Worm (Caenorhabditis elegans) whole organism, young adult: ENCODE data around the gene sgk-1.

Experiments used
- B0261.1 ChIP-seq: sonication (generic microtip); optimal IDR thresholded peaks from 2 replicates; lab custom pipeline; 2016; ENCODE audit warnings: mild to moderate bottlenecking, missing genetic modification characterization, moderate library complexity, missing compliant biosample characterization
- D2030.7 ChIP-seq: fragments of 200-800 bp; sonication (Bioruptor generic); IDR thresholded peaks from 2 replicates; pipeline ENCODE4 v1.3.6; 2022; ENCODE audit warnings: missing genetic modification reagents, missing genetic modification characterization, missing compliant biosample characterization
- F10E7.11 ChIP-seq: sonication (generic microtip); optimal IDR thresholded peaks from 2 replicates; lab custom pipeline; 2017; ENCODE audit warnings: mild to moderate bottlenecking, missing genetic modification characterization, moderate library complexity, missing compliant biosample characterization
- F22D6.2 ChIP-seq: sonication (generic microtip); optimal IDR thresholded peaks from 2 replicates; lab custom pipeline; 2016; ENCODE audit warnings: mild to moderate bottlenecking, missing genetic modification characterization, missing compliant biosample characterization
- F57A8.1 ChIP-seq: fragments of 200-800 bp; sonication (Bioruptor generic); optimal IDR thresholded peaks from 2 replicates; lab custom pipeline; 2018; ENCODE audit warnings: mild to moderate bottlenecking, missing genetic modification characterization, moderate library complexity, missing compliant biosample characterization
- Y79H2A.3 ChIP-seq: fragments of 200-800 bp; sonication (Bioruptor generic); conservative IDR thresholded peaks from 2 replicates; pipeline ENCODE4 v1.3.6; 2022; ENCODE audit warnings: missing genetic modification reagents, missing genetic modification characterization, missing compliant biosample characterization
- Y95B8A.8 ChIP-seq: fragments of 200-800 bp; sonication (Bioruptor generic); IDR thresholded peaks from 2 replicates; pipeline ENCODE4 v1.3.6; 2022; ENCODE audit warnings: missing genetic modification reagents, missing genetic modification characterization, missing compliant biosample characterization
- akir-1 ChIP-seq: fragments of 200-800 bp; sonication (Bioruptor generic); optimal IDR thresholded peaks from 2 replicates; lab custom pipeline; 2018; ENCODE audit warnings: mild to moderate bottlenecking, missing genetic modification characterization, moderate library complexity, missing compliant biosample characterization
- ama-1 ChIP-seq, 3 experiments: fragments of 150-350 bp in 1 of 3; sonication (generic microtip) in 2 of 3; optimal IDR thresholded peaks; 2 replicates each; lab custom pipeline; 2014 to 2018; ENCODE audit warnings: missing biosample characterization in 2 of 3, missing genetic modification characterization in 2 of 3, missing genetic modification reagents in 2 of 3
- athp-1 ChIP-seq: sonication (generic microtip); optimal IDR thresholded peaks from 2 replicates; lab custom pipeline; 2017; ENCODE audit warnings: mild to moderate bottlenecking, missing genetic modification characterization, missing compliant biosample characterization
- attf-3 ChIP-seq: fragments of 200-800 bp; sonication (Bioruptor generic); conservative IDR thresholded peaks from 2 replicates; pipeline ENCODE4 v1.3.6; 2022; ENCODE audit warnings: missing genetic modification reagents, missing genetic modification characterization, missing compliant biosample characterization
- cebp-1 ChIP-seq, 2 experiments: fragments of 200-800 bp in 1 of 2; sonication (Bioruptor generic) in 1 of 2; sonication (generic microtip) in 1 of 2; IDR thresholded peaks in 1 of 2; optimal IDR thresholded peaks in 1 of 2; 2 replicates each; pipeline versions ENCODE4 v1.3.6 to Lab custom; 2017 to 2022; ENCODE audit warnings: missing compliant biosample characterization in 2 of 2, missing genetic modification characterization in 2 of 2, mild to moderate bottlenecking in 1 of 2, missing genetic modification reagents in 1 of 2, moderate library complexity in 1 of 2
- ceh-58 ChIP-seq: fragments of 200-800 bp; sonication (Bioruptor generic); IDR thresholded peaks from 2 replicates; pipeline ENCODE4 v1.3.6; 2022; ENCODE audit warnings: missing genetic modification characterization, missing compliant biosample characterization
- ceh-79 ChIP-seq: sonication (generic microtip); optimal IDR thresholded peaks from 2 replicates; lab custom pipeline; 2017; ENCODE audit warnings: mild to moderate bottlenecking, missing genetic modification characterization, missing compliant biosample characterization
- chd-7 ChIP-seq: sonication (generic microtip); optimal IDR thresholded peaks from 2 replicates; lab custom pipeline; 2016; ENCODE audit warnings: mild to moderate bottlenecking, missing genetic modification characterization, moderate library complexity, missing compliant biosample characterization
- die-1 ChIP-seq: sonication (generic microtip); optimal IDR thresholded peaks from 2 replicates; lab custom pipeline; 2016; ENCODE audit warnings: missing genotype, mild to moderate bottlenecking, missing genetic modification characterization, missing compliant biosample characterization
- efl-1 ChIP-seq: fragments of 150-350 bp; optimal IDR thresholded peaks from 2 replicates; lab custom pipeline; 2014; ENCODE audit warnings: missing biosample characterization, missing genetic modification reagents, missing genetic modification characterization
- egrh-3 ChIP-seq: fragments of 200-800 bp; sonication (Bioruptor generic); IDR thresholded peaks from 2 replicates; pipeline ENCODE4 v1.3.6; 2022; ENCODE audit warnings: missing genetic modification reagents, missing genetic modification characterization, missing compliant biosample characterization
- ets-4 ChIP-seq: fragments of 200-800 bp; sonication (Bioruptor generic); optimal IDR thresholded peaks from 2 replicates; lab custom pipeline; 2018; ENCODE audit warnings: mild to moderate bottlenecking, missing genetic modification characterization, missing compliant biosample characterization
- him-1 ChIP-seq: sonication (generic microtip); optimal IDR thresholded peaks from 2 replicates; lab custom pipeline; 2016; ENCODE audit warnings: missing genotype, missing genetic modification reagents, missing genetic modification characterization, missing compliant biosample characterization
- hlh-12 ChIP-seq: sonication (generic microtip); optimal IDR thresholded peaks from 2 replicates; lab custom pipeline; 2016; ENCODE audit warnings: missing genetic modification characterization, missing compliant biosample characterization
- hlh-26 ChIP-seq: fragments of 200-800 bp; sonication (Bioruptor generic); conservative IDR thresholded peaks from 2 replicates; pipeline ENCODE4 v1.3.6; 2022; ENCODE audit warnings: missing genetic modification reagents, missing genetic modification characterization, missing compliant biosample characterization
- hmg-1.2 ChIP-seq: fragments of 200-800 bp; sonication (Bioruptor generic); IDR thresholded peaks from 2 replicates; pipeline ENCODE4 v1.3.6; 2022; ENCODE audit warnings: missing genetic modification reagents, missing genetic modification characterization, missing compliant biosample characterization
- hmg-20 ChIP-seq: fragments of 200-800 bp; sonication (Bioruptor generic); IDR thresholded peaks from 2 replicates; pipeline ENCODE4 v1.3.6; 2022; ENCODE audit warnings: missing genetic modification reagents, missing genetic modification characterization, missing compliant biosample characterization
- lag-1 ChIP-seq: fragments of 200-800 bp; sonication (Bioruptor generic); IDR thresholded peaks from 2 replicates; pipeline ENCODE4 v1.3.6; 2022; ENCODE audit warnings: missing genetic modification reagents, missing genetic modification characterization, missing compliant biosample characterization
- let-526 ChIP-seq: fragments of 200-800 bp; sonication (Bioruptor generic); IDR thresholded peaks from 2 replicates; pipeline ENCODE4 v1.3.6; 2022; ENCODE audit warnings: missing genetic modification reagents, missing genetic modification characterization, missing compliant biosample characterization
- lsl-1 ChIP-seq: fragments of 200-800 bp; sonication (Bioruptor generic); optimal IDR thresholded peaks from 2 replicates; lab custom pipeline; 2018; ENCODE audit warnings: mild to moderate bottlenecking, missing genetic modification characterization, moderate library complexity, missing compliant biosample characterization
- madf-6 ChIP-seq: fragments of 200-800 bp; sonication (Bioruptor generic); IDR thresholded peaks from 2 replicates; pipeline ENCODE4 v1.3.6; 2022; ENCODE audit warnings: missing genetic modification reagents, missing genetic modification characterization, missing compliant biosample characterization
- mcd-1 ChIP-seq: fragments of 200-800 bp; sonication (Bioruptor generic); IDR thresholded peaks from 2 replicates; pipeline ENCODE4 v1.3.6; 2022; ENCODE audit warnings: missing genetic modification reagents, missing genetic modification characterization, missing compliant biosample characterization
- mel-28 ChIP-seq: sonication (generic microtip); optimal IDR thresholded peaks from 2 replicates; lab custom pipeline; 2016; ENCODE audit warnings: borderline replicate concordance, mild to moderate bottlenecking, missing genetic modification characterization, missing compliant biosample characterization
- mxl-1 ChIP-seq: sonication (generic microtip); optimal IDR thresholded peaks from 2 replicates; lab custom pipeline; 2016; ENCODE audit warnings: missing genetic modification characterization, missing compliant biosample characterization
- nfya-2 ChIP-seq: fragments of 200-800 bp; sonication (Bioruptor generic); IDR thresholded peaks from 2 replicates; pipeline ENCODE4 v1.3.6; 2022; ENCODE audit warnings: missing genetic modification reagents, missing genetic modification characterization, missing compliant biosample characterization
- nhr-179 ChIP-seq: sonication (generic microtip); optimal IDR thresholded peaks from 2 replicates; lab custom pipeline; 2016; ENCODE audit warnings: mild to moderate bottlenecking, missing genetic modification characterization, missing compliant biosample characterization
- nhr-27 ChIP-seq: fragments of 200-800 bp; sonication (Bioruptor generic); optimal IDR thresholded peaks from 2 replicates; lab custom pipeline; 2018; ENCODE audit warnings: mild to moderate bottlenecking, missing genetic modification characterization, moderate library complexity, missing compliant biosample characterization
- nhr-80 ChIP-seq: sonication (generic microtip); optimal IDR thresholded peaks from 2 replicates; lab custom pipeline; 2016; ENCODE audit warnings: missing genetic modification characterization, missing compliant biosample characterization
- nhr-90 ChIP-seq: sonication (generic microtip); optimal IDR thresholded peaks from 2 replicates; lab custom pipeline; 2016; ENCODE audit warnings: missing genotype, mild to moderate bottlenecking, missing genetic modification characterization, missing compliant biosample characterization
- rcor-1 ChIP-seq: fragments of 200-800 bp; sonication (Bioruptor generic); IDR thresholded peaks from 2 replicates; pipeline ENCODE4 v1.3.6; 2022; ENCODE audit warnings: missing genetic modification reagents, missing genetic modification characterization, missing compliant biosample characterization
- rec-8 ChIP-seq, 2 experiments: sonication (generic microtip); optimal IDR thresholded peaks; 2 replicates each; lab custom pipeline; 2016; ENCODE audit warnings: mild to moderate bottlenecking in 2 of 2, missing genetic modification characterization in 2 of 2, missing genetic modification reagents in 2 of 2, missing genotype in 2 of 2, missing biosample characterization in 1 of 2, missing compliant biosample characterization in 1 of 2, moderate library complexity in 1 of 2
- sea-2 ChIP-seq: fragments of 200-800 bp; sonication (Bioruptor generic); IDR thresholded peaks from 2 replicates; pipeline ENCODE4 v1.3.6; 2022; ENCODE audit warnings: missing genetic modification characterization, missing compliant biosample characterization
- snpc-1.1 ChIP-seq: sonication (generic microtip); optimal IDR thresholded peaks from 2 replicates; lab custom pipeline; 2017; ENCODE audit warnings: missing genetic modification characterization, mild to moderate bottlenecking, missing compliant biosample characterization, antibody characterized with exemption, moderate library complexity, missing genotype, missing genetic modification reagents; ENCODE audit not compliant: insufficient read depth
- snpc-3.4 ChIP-seq: sonication (generic microtip); optimal IDR thresholded peaks from 2 replicates; lab custom pipeline; 2017; ENCODE audit warnings: missing genetic modification characterization, mild to moderate bottlenecking, missing compliant biosample characterization, antibody characterized with exemption, moderate library complexity, missing genotype, missing genetic modification reagents
- snpc-4 ChIP-seq, 5 experiments: fragments of 150-350 bp in 1 of 5; sonication (generic microtip) in 4 of 5; optimal IDR thresholded peaks; 2 replicates each; lab custom pipeline; 2014 to 2018; ENCODE audit warnings: missing genetic modification characterization in 5 of 5, missing biosample characterization in 3 of 5, antibody characterized with exemption in 2 of 5, mild to moderate bottlenecking in 2 of 5, missing compliant biosample characterization in 2 of 5, missing genotype in 2 of 5, moderate library complexity in 2 of 5, missing genetic modification reagents in 1 of 5
- unc-130 ChIP-seq: sonication (generic microtip); optimal IDR thresholded peaks from 2 replicates; lab custom pipeline; 2016; ENCODE audit warnings: missing genetic modification reagents, missing genetic modification characterization, missing compliant biosample characterization
- xnd-1 ChIP-seq: sonication (generic microtip); optimal IDR thresholded peaks from 2 replicates; lab custom pipeline; 2016; ENCODE audit warnings: missing genotype, missing genetic modification reagents, missing genetic modification characterization, missing compliant biosample characterization
- zfh-2 ChIP-seq: fragments of 200-800 bp; sonication (Bioruptor generic); conservative IDR thresholded peaks from 2 replicates; pipeline ENCODE4 v1.3.6; 2022; ENCODE audit warnings: missing genetic modification reagents, missing genetic modification characterization, missing compliant biosample characterization
- ztf-18 ChIP-seq: sonication (generic microtip); optimal IDR thresholded peaks from 2 replicates; lab custom pipeline; 2016; ENCODE audit warnings: missing genotype, mild to moderate bottlenecking, missing genetic modification characterization, missing compliant biosample characterization
- ztf-3 ChIP-seq: fragments of 200-800 bp; sonication (Bioruptor generic); optimal IDR thresholded peaks from 2 replicates; lab custom pipeline; 2018; ENCODE audit warnings: mild to moderate bottlenecking, missing genetic modification characterization, missing compliant biosample characterization
- ztf-6 ChIP-seq: fragments of 200-800 bp; sonication (Bioruptor generic); IDR thresholded peaks from 2 replicates; pipeline ENCODE4 v1.3.6; 2022; ENCODE audit warnings: missing genetic modification reagents, missing genetic modification characterization, missing compliant biosample characterization

The sgk-1 gene

ce11 chrX:16205880-16206279 lies 56.0 kb downstream of the sgk-1 start:
- TF ChIP-seq Y95B8A.8 (GFP tag; lab: Robert Waterston, UW): no peak
- no peak for TF ChIP-seq athp-1 (tag; lab: Kevin White, UChicago)
- TF ChIP-seq die-1 (tag; lab: Kevin White, UChicago): no peak
- TF ChIP-seq nhr-90 (tag; lab: Kevin White, UChicago): no peak
- TF ChIP-seq unc-130 (GFP tag; lab: Kevin White, UChicago): no peak
- no peak for TF ChIP-seq nhr-27
- TF ChIP-seq B0261.1: peak; percentile 54
- TF ChIP-seq hmg-1.2 (GFP tag; lab: Robert Waterston, UW): peak; percentile 40
- no peak for TF ChIP-seq ets-4 (GFP tag; lab: Kevin White, UChicago)
- TF ChIP-seq lag-1 (GFP tag; lab: Robert Waterston, UW): no peak
- TF ChIP-seq xnd-1 (tag; lab: Kevin White, UChicago): no peak
- TF ChIP-seq mcd-1: no peak
- TF ChIP-seq akir-1 (GFP tag; lab: Kevin White, UChicago): no peak
- TF ChIP-seq efl-1 (GFP tag; lab: Kevin White, UChicago): no peak
- no peak for TF ChIP-seq mel-28
- TF ChIP-seq madf-6: no peak
- TF ChIP-seq rcor-1 (GFP tag; lab: Robert Waterston, UW): 0 out of 2 replicates have a peak, but pooled peaks have one; percentile 30
- no peak for TF ChIP-seq nhr-179
- TF ChIP-seq snpc-1.1 (tag; lab: Kevin White, UChicago): no peak
- no peak for TF ChIP-seq lsl-1 (GFP tag; lab: Kevin White, UChicago)
- TF ChIP-seq Y79H2A.3: no peak
- TF ChIP-seq hlh-12 (tag; lab: Kevin White, UChicago): no peak
- TF ChIP-seq snpc-3.4 (tag; lab: Kevin White, UChicago): no peak
- TF ChIP-seq D2030.7: no peak
- TF ChIP-seq hlh-26 (GFP tag; lab: Robert Waterston, UW): no peak
- TF ChIP-seq rec-8 (tag; optimal IDR thresholded peaks at IDR 0.05; lab: Kevin White, UChicago): no peak
- TF ChIP-seq F10E7.11 (tag; lab: Kevin White, UChicago): no peak
- no peak for TF ChIP-seq egrh-3
- TF ChIP-seq chd-7 (tag; lab: Kevin White, UChicago): no peak
- TF ChIP-seq ztf-18 (tag; lab: Kevin White, UChicago): no peak
- TF ChIP-seq sea-2 (GFP tag; lab: Robert Waterston, UW): no peak
- no peak for TF ChIP-seq mxl-1 (tag; lab: Kevin White, UChicago)
- TF ChIP-seq F22D6.2 (tag; lab: Kevin White, UChicago): no peak
- peak; percentile 80 for TF ChIP-seq nhr-80 (tag; lab: Kevin White, UChicago)
- no peak for TF ChIP-seq let-526 (GFP tag; lab: Robert Waterston, UW)
- no peak for TF ChIP-seq cebp-1 (GFP tag; IDR thresholded peaks at IDR 0.05; lab: Robert Waterston, UW)
- TF ChIP-seq cebp-1 (tag; optimal IDR thresholded peaks at IDR 0.05; lab: Kevin White, UChicago): peak; percentile 77
- TF ChIP-seq hmg-20 (GFP tag; lab: Robert Waterston, UW): no peak
- TF ChIP-seq ama-1 (optimal IDR thresholded peaks at IDR 0.05; lab: Kevin White, UChicago): no peak
- TF ChIP-seq ama-1 (GFP tag; optimal IDR thresholded peaks at IDR 0.05; lab: Kevin White, UChicago): no peak
- no peak for TF ChIP-seq ztf-6 (GFP tag; lab: Robert Waterston, UW)
- TF ChIP-seq ceh-58 (GFP tag; lab: Robert Waterston, UW): no peak
- TF ChIP-seq attf-3 (GFP tag; lab: Robert Waterston, UW): no peak
- TF ChIP-seq ceh-79: no peak
- TF ChIP-seq zfh-2 (GFP tag; lab: Robert Waterston, UW): no peak
- no peak for TF ChIP-seq F57A8.1 (GFP tag; lab: Kevin White, UChicago)
- no peak for TF ChIP-seq ztf-3 (GFP tag; lab: Kevin White, UChicago)
- TF ChIP-seq snpc-4 (GFP tag; optimal IDR thresholded peaks at IDR 0.05; lab: Kevin White, UChicago): no peak
- TF ChIP-seq snpc-4 (tag; optimal IDR thresholded peaks at IDR 0.05; lab: Kevin White, UChicago): peak in 3 of 4 experiments; percentile 26 to 73 (median 70)
- TF ChIP-seq nfya-2 (GFP tag; lab: Robert Waterston, UW): no peak
- TF ChIP-seq him-1 (tag; lab: Kevin White, UChicago): no peak
